Worm (Caenorhabditis elegans) whole organism, late embryonic: ENCODE results near the gene M01F1.4.
A peak's percentile ranks its signal among the peaks of the same experiment; 100 is the strongest.

ENCODE experiments used
- C38D4.7 ChIP-seq: fragments of 200-800 bp; sonication (Bioruptor generic); optimal IDR thresholded peaks from 2 replicates; lab custom pipeline; 2018; ENCODE audit warnings: mild to moderate bottlenecking, missing genetic modification characterization, moderate library complexity, missing compliant biosample characterization
- F13H6.1 ChIP-seq: sonication (generic microtip); optimal IDR thresholded peaks from 2 replicates; lab custom pipeline; 2016; ENCODE audit warnings: missing genetic modification characterization, missing compliant biosample characterization
- K09A11.1 ChIP-seq: sonication (generic microtip); optimal IDR thresholded peaks from 2 replicates; lab custom pipeline; 2017; ENCODE audit warnings: antibody characterized with exemption, mild to moderate bottlenecking, missing genetic modification characterization, missing compliant biosample characterization; ENCODE audit not compliant: insufficient read depth
- T23F11.4 ChIP-seq: fragments of 200-800 bp; sonication (Bioruptor generic); optimal IDR thresholded peaks from 2 replicates; lab custom pipeline; 2018; ENCODE audit warnings: mild to moderate bottlenecking, missing genetic modification characterization, missing compliant biosample characterization
- ama-1 ChIP-seq: fragments of 150-350 bp; optimal IDR thresholded peaks from 2 replicates; lab custom pipeline; 2014
- ceh-18 ChIP-seq: sonication (generic microtip); optimal IDR thresholded peaks from 2 replicates; lab custom pipeline; 2016; ENCODE audit warnings: missing genetic modification characterization, missing compliant biosample characterization
- ceh-19 ChIP-seq: fragments of 200-800 bp; sonication (Bioruptor generic); optimal IDR thresholded peaks from 2 replicates; lab custom pipeline; 2018; ENCODE audit warnings: mild to moderate bottlenecking, missing genetic modification characterization, missing compliant biosample characterization
- ceh-30 ChIP-seq: fragments of 150-350 bp; optimal IDR thresholded peaks from 2 replicates; lab custom pipeline; 2014; ENCODE audit warnings: missing biosample characterization, missing genetic modification characterization
- ceh-48 ChIP-seq: sonication (generic microtip); optimal IDR thresholded peaks from 2 replicates; lab custom pipeline; 2016; ENCODE audit warnings: missing genetic modification characterization, inconsistent platforms, missing compliant biosample characterization
- ceh-9 ChIP-seq: sonication (generic microtip); optimal IDR thresholded peaks from 2 replicates; lab custom pipeline; 2016; ENCODE audit warnings: mild to moderate bottlenecking, missing genetic modification characterization, inconsistent platforms, missing compliant biosample characterization
- dve-1 ChIP-seq: sonication (generic microtip); optimal IDR thresholded peaks from 2 replicates; lab custom pipeline; 2017; ENCODE audit warnings: antibody characterized with exemption, mild to moderate bottlenecking, missing genetic modification characterization, missing compliant biosample characterization
- elt-4 ChIP-seq: sonication (generic microtip); optimal IDR thresholded peaks from 2 replicates; lab custom pipeline; 2016; ENCODE audit warnings: missing genetic modification characterization, missing compliant biosample characterization
- ets-4 ChIP-seq: sonication (generic microtip); optimal IDR thresholded peaks from 2 replicates; lab custom pipeline; 2016; ENCODE audit warnings: missing genetic modification characterization, missing compliant biosample characterization
- fkh-6 ChIP-seq: sonication (generic microtip); optimal IDR thresholded peaks from 2 replicates; lab custom pipeline; 2016; ENCODE audit warnings: missing genetic modification characterization, missing compliant biosample characterization
- gmeb-2 ChIP-seq: sonication (generic microtip); optimal IDR thresholded peaks from 2 replicates; lab custom pipeline; 2016; ENCODE audit warnings: missing genetic modification characterization, inconsistent platforms, missing compliant biosample characterization
- hlh-13 ChIP-seq: fragments of 200-800 bp; sonication (Bioruptor generic); optimal IDR thresholded peaks from 2 replicates; lab custom pipeline; 2018; ENCODE audit warnings: mild to moderate bottlenecking, missing genetic modification characterization, missing compliant biosample characterization
- hlh-30 ChIP-seq: sonication (generic microtip); optimal IDR thresholded peaks from 2 replicates; lab custom pipeline; 2017; ENCODE audit warnings: antibody characterized with exemption, missing genetic modification characterization, missing compliant biosample characterization; ENCODE audit not compliant: insufficient read depth
- hlh-8 ChIP-seq: sonication (generic microtip); optimal IDR thresholded peaks from 2 replicates; lab custom pipeline; 2016; ENCODE audit warnings: missing genotype, missing genetic modification characterization, missing compliant biosample characterization
- lim-6 ChIP-seq: sonication (generic microtip); optimal IDR thresholded peaks from 2 replicates; lab custom pipeline; 2016; ENCODE audit warnings: missing genetic modification characterization, missing compliant biosample characterization
- lin-11 ChIP-seq: fragments of 200-800 bp; sonication (Bioruptor generic); optimal IDR thresholded peaks from 2 replicates; lab custom pipeline; 2018; ENCODE audit warnings: mild to moderate bottlenecking, missing genetic modification characterization, missing compliant biosample characterization
- mec-3 ChIP-seq: sonication (generic microtip); optimal IDR thresholded peaks from 2 replicates; lab custom pipeline; 2016; ENCODE audit warnings: borderline replicate concordance, missing genetic modification characterization, missing compliant biosample characterization
- nfya-1 ChIP-seq: sonication (generic microtip); optimal IDR thresholded peaks from 2 replicates; lab custom pipeline; 2017; ENCODE audit warnings: missing genetic modification characterization, mild to moderate bottlenecking, missing compliant biosample characterization, antibody characterized with exemption, moderate library complexity
- nhr-232 ChIP-seq: sonication (generic microtip); optimal IDR thresholded peaks from 2 replicates; lab custom pipeline; 2016; ENCODE audit warnings: missing genetic modification characterization, missing compliant biosample characterization
- npax-4 ChIP-seq: sonication (generic microtip); optimal IDR thresholded peaks from 2 replicates; lab custom pipeline; 2016; ENCODE audit warnings: missing genetic modification characterization, missing compliant biosample characterization
- pag-3 ChIP-seq: sonication (generic microtip); optimal IDR thresholded peaks from 2 replicates; lab custom pipeline; 2016; ENCODE audit warnings: missing compliant biosample characterization, missing genetic modification characterization, borderline replicate concordance
- pax-1 ChIP-seq: fragments of 150-350 bp; optimal IDR thresholded peaks from 2 replicates; lab custom pipeline; 2014; ENCODE audit warnings: missing biosample characterization, missing genetic modification characterization
- pha-2 ChIP-seq: sonication (generic microtip); optimal IDR thresholded peaks from 2 replicates; lab custom pipeline; 2017; ENCODE audit warnings: mild to moderate bottlenecking, missing genetic modification characterization, missing compliant biosample characterization
- pha-4 ChIP-seq: fragments of 150-350 bp; optimal IDR thresholded peaks from 2 replicates; lab custom pipeline; 2018; ENCODE audit warnings: missing biosample characterization, missing genetic modification reagents, missing genetic modification characterization
- pqm-1 ChIP-seq: sonication (generic microtip); optimal IDR thresholded peaks from 2 replicates; lab custom pipeline; 2016; ENCODE audit warnings: missing genetic modification characterization, missing compliant biosample characterization
- ref-2 ChIP-seq: sonication (generic microtip); optimal IDR thresholded peaks from 2 replicates; lab custom pipeline; 2016; ENCODE audit warnings: missing genetic modification characterization, missing compliant biosample characterization
- sdc-2 ChIP-seq: sonication (generic microtip); optimal IDR thresholded peaks from 2 replicates; lab custom pipeline; 2016; ENCODE audit warnings: missing genotype, missing genetic modification characterization, missing compliant biosample characterization
- sox-4 ChIP-seq: sonication (generic microtip); optimal IDR thresholded peaks from 2 replicates; lab custom pipeline; 2017; ENCODE audit warnings: mild to moderate bottlenecking, missing genetic modification characterization, inconsistent platforms, missing compliant biosample characterization
- tbx-2 ChIP-seq: sonication (generic microtip); optimal IDR thresholded peaks from 2 replicates; lab custom pipeline; 2016; ENCODE audit warnings: missing genetic modification characterization, missing compliant biosample characterization
- ttx-3 ChIP-seq: sonication (generic microtip); optimal IDR thresholded peaks from 2 replicates; lab custom pipeline; 2016; ENCODE audit warnings: missing genetic modification reagents, missing genetic modification characterization, missing compliant biosample characterization
- unc-3 ChIP-seq, 2 experiments: fragments of 200-800 bp in 1 of 2; sonication (Bioruptor generic) in 1 of 2; sonication (generic microtip) in 1 of 2; conservative IDR thresholded peaks in 1 of 2; optimal IDR thresholded peaks in 1 of 2; 2 replicates each; pipeline versions ENCODE4 v1.3.6 to Lab custom; 2016 to 2022; ENCODE audit warnings: missing compliant biosample characterization in 2 of 2, missing genetic modification characterization in 2 of 2, missing genetic modification reagents in 1 of 2
- unc-42 ChIP-seq: sonication (generic microtip); optimal IDR thresholded peaks from 2 replicates; lab custom pipeline; 2016; ENCODE audit warnings: missing genotype, missing genetic modification characterization, missing compliant biosample characterization
- unc-55 ChIP-seq: sonication (generic microtip); optimal IDR thresholded peaks from 2 replicates; lab custom pipeline; 2017; ENCODE audit warnings: missing biosample characterization, missing genetic modification reagents, missing genetic modification characterization
- zip-5 ChIP-seq: sonication (generic microtip); optimal IDR thresholded peaks from 2 replicates; lab custom pipeline; 2016; ENCODE audit warnings: missing genetic modification characterization, missing compliant biosample characterization
- ztf-16 ChIP-seq: sonication (generic microtip); optimal IDR thresholded peaks from 2 replicates; lab custom pipeline; 2017; ENCODE audit warnings: missing genetic modification characterization, missing compliant biosample characterization

M01F1.4 gene

ce11 chrIII:3499850-3500249, 10.0 kb downstream of the M01F1.4 start (continued):
- no peak for TF ChIP-seq pha-4 (tag; lab: Kevin White, UChicago)
- TF ChIP-seq npax-4 (tag; lab: Kevin White, UChicago): peak; percentile 89
- TF ChIP-seq ama-1: no peak
- no peak for TF ChIP-seq dve-1 (tag; lab: Kevin White, UChicago)
- TF ChIP-seq pag-3: peak; percentile 100
- TF ChIP-seq hlh-8 (tag; lab: Kevin White, UChicago): peak; percentile 100
- TF ChIP-seq mec-3 (tag; lab: Kevin White, UChicago): peak; percentile 100
- TF ChIP-seq hlh-30: no peak
- TF ChIP-seq ceh-18: peak; percentile 97
- peak; percentile 100 for TF ChIP-seq zip-5 (tag; lab: Kevin White, UChicago)
- peak; percentile 93 for TF ChIP-seq sdc-2
- TF ChIP-seq nhr-232 (tag; lab: Kevin White, UChicago): peak; percentile 94
- TF ChIP-seq ceh-9 (tag; lab: Kevin White, UChicago): no peak
- TF ChIP-seq pha-2 (tag; lab: Kevin White, UChicago): peak; percentile 90
- no peak for TF ChIP-seq K09A11.1 (tag; lab: Kevin White, UChicago)
- TF ChIP-seq ceh-19 (GFP tag; lab: Kevin White, UChicago): peak; percentile 98
- peak; percentile 95 for TF ChIP-seq hlh-13 (GFP tag; lab: Kevin White, UChicago)
- peak; percentile 91 for TF ChIP-seq sox-4
- peak; percentile 85 for TF ChIP-seq lin-11
- peak; percentile 100 for TF ChIP-seq ets-4 (tag; lab: Kevin White, UChicago)
- no peak for TF ChIP-seq unc-55
- no peak for TF ChIP-seq ceh-30 (tag; lab: Kevin White, UChicago)
- peak; percentile 91 for TF ChIP-seq unc-42 (tag; lab: Kevin White, UChicago)
- TF ChIP-seq ceh-48 (tag; lab: Kevin White, UChicago): peak; percentile 80
- TF ChIP-seq T23F11.4 (GFP tag; lab: Kevin White, UChicago): peak; percentile 92
- TF ChIP-seq tbx-2 (tag; lab: Kevin White, UChicago): peak; percentile 100
- TF ChIP-seq pax-1 (tag; lab: Kevin White, UChicago): no peak
- TF ChIP-seq unc-3 (GFP tag; conservative IDR thresholded peaks at IDR 0.05; lab: Robert Waterston, UW): peak; percentile 96
- TF ChIP-seq unc-3 (tag; optimal IDR thresholded peaks at IDR 0.05; lab: Kevin White, UChicago): peak; percentile 98
- peak; percentile 100 for TF ChIP-seq ref-2 (tag; lab: Kevin White, UChicago)

- TF ChIP-seq ttx-3 (tag; lab: Kevin White, UChicago): no peak
- no peak for TF ChIP-seq ztf-16
- TF ChIP-seq sox-4: no peak
- no peak for TF ChIP-seq hlh-30
- TF ChIP-seq C38D4.7 (GFP tag; lab: Kevin White, UChicago): no peak
- no peak for TF ChIP-seq hlh-8 (tag; lab: Kevin White, UChicago)
- TF ChIP-seq mec-3 (tag; lab: Kevin White, UChicago): no peak
- TF ChIP-seq elt-4: no peak
- no peak for TF ChIP-seq pqm-1
- TF ChIP-seq lim-6 (tag; lab: Kevin White, UChicago): no peak
- no peak for TF ChIP-seq dve-1 (tag; lab: Kevin White, UChicago)
- no peak for TF ChIP-seq lin-11
- TF ChIP-seq nfya-1 (tag; lab: Kevin White, UChicago): no peak
Measured at ce11 chrIII:3498957-3499356, 10.9 kb downstream of the M01F1.4 start, which contains the start of gene M01F1.9. TSS of gene M01F1.9 (minus strand) at chrIII:3499057.

- TF ChIP-seq gmeb-2 (tag; lab: Kevin White, UChicago) (no peak), fkh-6 (tag; lab: Kevin White, UChicago) (no peak), mec-3 (tag; lab: Kevin White, UChicago) (no peak), unc-42 (tag; lab: Kevin White, UChicago) (no peak), K09A11.1 (tag; lab: Kevin White, UChicago) (no peak), lin-11 (no peak), elt-4 (no peak), F13H6.1 (no peak)
Measured at ce11 chrIII:3493138-3493537, 16.7 kb downstream of the M01F1.4 start, which contains the start of gene gly-14. TSS of gene gly-14 (minus strand) at chrIII:3493238.
